Worm (Caenorhabditis elegans): ENCODE data around the gene gtr-1.

The gtr-1 gene

DNA sequence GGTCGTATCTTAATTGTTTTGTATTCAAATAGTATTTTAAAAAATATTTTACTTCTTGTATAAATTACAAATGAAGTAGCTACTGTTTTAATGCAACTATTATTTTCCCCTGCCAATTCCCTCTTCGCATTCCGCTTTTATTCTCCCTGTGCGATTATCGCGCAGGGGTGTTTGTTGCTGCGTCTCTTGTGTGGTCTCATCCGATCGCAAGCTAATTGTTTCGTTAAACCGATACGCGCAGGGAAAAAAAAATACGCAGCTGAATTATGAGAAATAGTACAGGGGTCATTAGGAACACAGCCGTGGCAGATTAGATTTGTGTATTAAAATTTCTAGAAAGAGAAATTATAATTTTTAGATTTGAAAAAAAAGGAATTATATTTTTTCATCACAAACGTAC is 3.9 kb downstream of the gtr-1 start (continued):
- TF ChIP-seq ztf-4 (tag; optimal IDR thresholded peaks at IDR 0.05) (peak; percentile 88), mdl-1 (tag; optimal IDR thresholded peaks at IDR 0.05) (peak; percentile 80), unc-62 (GFP tag; optimal IDR thresholded peaks at IDR 0.05) (peak; percentile 91), elt-3 (tag; optimal IDR thresholded peaks at IDR 0.05) (peak; percentile 85 to 96 (median 87)), daf-12 (tag; optimal IDR thresholded peaks at IDR 0.05) (peak; percentile 84), pqm-1 (tag; optimal IDR thresholded peaks at IDR 0.05) (peak; percentile 89), nhr-77 (tag; optimal IDR thresholded peaks at IDR 0.05) (peak; percentile 98)

DNA sequence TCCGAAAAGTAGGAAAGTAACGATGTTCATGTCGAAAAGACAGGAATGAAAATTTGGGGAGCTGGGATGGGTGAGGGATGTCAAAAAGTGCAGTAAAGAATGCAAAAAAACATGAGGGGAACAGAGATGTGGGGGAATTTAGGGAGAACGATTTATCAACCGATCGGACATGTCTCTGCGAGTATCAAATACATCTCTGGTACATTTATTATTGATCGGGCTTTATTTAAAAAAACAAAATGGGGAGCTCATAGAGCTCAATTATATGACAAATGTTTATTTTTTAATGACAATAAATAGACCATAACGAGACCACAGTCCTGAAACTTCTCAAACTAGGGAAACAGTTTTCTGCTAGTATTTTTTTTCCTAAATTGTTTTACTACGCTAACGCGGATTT is 8.1 kb downstream of the gtr-1 start, which contains the start of gene F25E2.2:
TSS of gene F25E2.2 (minus strand) at position 101 of the 400 bp plus-strand sequence.
- TF ChIP-seq nhr-237 (tag; optimal IDR thresholded peaks at IDR 0.05) (no peak), ceh-82 (tag; optimal IDR thresholded peaks at IDR 0.05) (no peak), nhr-76 (tag; optimal IDR thresholded peaks at IDR 0.05) (no peak), ztf-4 (tag; optimal IDR thresholded peaks at IDR 0.05) (no peak), tbx-2 (tag; optimal IDR thresholded peaks at IDR 0.05) (no peak), hmg-11 (tag; optimal IDR thresholded peaks at IDR 0.05) (no peak), egl-5 (tag; optimal IDR thresholded peaks at IDR 0.05) (no peak), skn-1 (tag; optimal IDR thresholded peaks at IDR 0.05) (no peak), ceh-9 (tag; optimal IDR thresholded peaks at IDR 0.05) (no peak), elt-2 (tag; optimal IDR thresholded peaks at IDR 0.05) (no peak), nhr-23 (tag; optimal IDR thresholded peaks at IDR 0.05) (no peak), egl-27 (tag; optimal IDR thresholded peaks at IDR 0.05) (no peak), sea-2 (GFP tag; optimal IDR thresholded peaks at IDR 0.05) (no peak), aly-2 (tag; optimal IDR thresholded peaks at IDR 0.05) (no peak), ama-1 (optimal IDR thresholded peaks at IDR 0.05) (no peak), snpc-4 (tag; optimal IDR thresholded peaks at IDR 0.05) (no peak), R02D3.7 (tag; optimal IDR thresholded peaks at IDR 0.05) (no peak), fos-1 (tag; optimal IDR thresholded peaks at IDR 0.05) (no peak), elt-1 (tag; optimal IDR thresholded peaks at IDR 0.05) (no peak), ceh-28 (tag; optimal IDR thresholded peaks at IDR 0.05) (no peak)

DNA sequence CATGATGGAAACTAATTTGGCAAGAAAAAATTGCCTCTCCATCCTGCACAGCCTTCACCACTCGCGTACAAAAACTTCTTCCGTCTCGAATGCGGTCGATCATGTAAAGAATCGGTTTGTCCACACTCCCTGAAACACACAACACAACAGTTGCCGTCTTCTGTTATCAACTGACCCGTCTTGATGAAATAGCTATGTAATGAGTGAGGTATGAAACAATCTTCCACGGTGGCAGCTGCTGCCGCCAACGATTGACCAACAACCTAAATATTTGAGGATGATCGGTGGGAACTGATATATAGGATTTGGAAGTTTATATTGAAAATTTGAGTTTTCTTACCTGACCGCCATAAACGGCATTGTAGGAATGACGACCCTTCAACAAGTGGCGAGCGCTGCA is 9.7 kb downstream of the gtr-1 start:
- TF ChIP-seq ama-1 (optimal IDR thresholded peaks at IDR 0.05) = no peak
- TF ChIP-seq lsy-12 (tag; optimal IDR thresholded peaks at IDR 0.05) = no peak
- TF ChIP-seq mml-1 (tag; optimal IDR thresholded peaks at IDR 0.05) = no peak
- TF ChIP-seq snpc-4 (tag; optimal IDR thresholded peaks at IDR 0.05) = no peak
- no peak for TF ChIP-seq ceh-28 (tag; optimal IDR thresholded peaks at IDR 0.05)
- no peak for TF ChIP-seq nhr-25 (tag; optimal IDR thresholded peaks at IDR 0.05)
- no peak for TF ChIP-seq zag-1 (tag; optimal IDR thresholded peaks at IDR 0.05)
- no peak for TF ChIP-seq elt-2 (tag; optimal IDR thresholded peaks at IDR 0.05)

DNA sequence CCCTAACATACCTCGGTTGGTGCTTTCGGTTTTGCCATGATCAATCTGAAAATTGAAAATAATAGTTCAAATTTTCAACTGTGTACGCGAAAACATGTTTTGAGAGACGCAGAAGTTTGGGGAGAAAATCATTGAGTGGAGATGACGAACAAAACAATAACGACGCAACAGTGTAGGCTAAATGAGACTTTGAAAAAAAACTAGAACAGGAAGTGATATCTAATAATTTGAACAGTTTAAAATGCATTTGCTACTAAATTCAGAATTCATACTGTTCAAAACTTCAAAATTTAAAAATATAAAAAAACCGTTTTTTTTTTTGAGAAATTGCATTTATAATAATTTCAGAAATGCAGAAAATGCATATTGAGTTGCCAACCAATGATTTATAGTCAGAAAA is 10.5 kb downstream of the gtr-1 start, which contains the start of gene F25E2.3:
TSS of gene F25E2.3 (minus strand) at position 101 of the 400 bp plus-strand sequence.
- TF ChIP-seq nhr-28 (tag; optimal IDR thresholded peaks at IDR 0.05) (no peak), tbx-2 (tag; optimal IDR thresholded peaks at IDR 0.05) (no peak), fkh-10 (GFP tag; optimal IDR thresholded peaks at IDR 0.05) (no peak), aly-2 (tag; optimal IDR thresholded peaks at IDR 0.05) (no peak), zag-1 (tag; optimal IDR thresholded peaks at IDR 0.05) (no peak), mml-1 (tag; optimal IDR thresholded peaks at IDR 0.05) (no peak), lsy-12 (tag; optimal IDR thresholded peaks at IDR 0.05) (no peak), nhr-43 (tag; optimal IDR thresholded peaks at IDR 0.05; ENCODE audit: poor library complexity, severe bottlenecking) (no peak), ama-1 (optimal IDR thresholded peaks at IDR 0.05) (no peak), lin-39 (tag; optimal IDR thresholded peaks at IDR 0.05) (no peak)

DNA sequence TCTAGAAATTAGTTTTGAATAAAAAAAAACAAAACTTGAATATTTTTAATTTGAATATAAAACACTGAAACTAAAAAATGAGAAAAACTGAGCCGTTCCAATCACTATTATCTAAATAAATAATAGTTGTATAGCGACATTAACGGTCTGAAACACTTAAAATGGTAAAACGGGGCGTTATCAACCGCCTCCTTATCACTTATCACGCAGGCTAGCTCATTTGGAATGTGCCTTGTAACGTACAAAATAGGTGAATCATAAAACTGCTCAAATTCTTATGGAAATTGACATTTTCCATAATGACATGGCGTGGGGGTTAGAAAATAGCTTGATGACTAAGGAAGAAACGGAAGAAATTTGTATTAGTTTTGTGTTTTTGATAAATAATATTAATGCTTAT is 13.4 kb downstream of the gtr-1 start, which contains the start of gene ifd-2:
TSS of gene ifd-2 (minus strand) at position 1 of the 400 bp plus-strand sequence.
- no peak for TF ChIP-seq mml-1 (tag; optimal IDR thresholded peaks at IDR 0.05)
- peak; percentile 74 for TF ChIP-seq pqm-1 (tag; optimal IDR thresholded peaks at IDR 0.05)
- TF ChIP-seq elt-2 (tag; optimal IDR thresholded peaks at IDR 0.05) = peak; percentile 87
- TF ChIP-seq pha-4 (tag; optimal IDR thresholded peaks at IDR 0.05) = peak; percentile 8
